Fruit fly (Drosophila melanogaster): ENCODE measurements around the gene CtBP.

The CtBP gene

dm6 chr3R:12982167-12982981 lies 29.1 kb upstream of the CtBP start:
- no peak for TF ChIP-seq pan (optimal IDR thresholded peaks at IDR 0.05)
- TF ChIP-seq CG8478 (optimal IDR thresholded peaks at IDR 0.05): peak; percentile 5

DNA sequence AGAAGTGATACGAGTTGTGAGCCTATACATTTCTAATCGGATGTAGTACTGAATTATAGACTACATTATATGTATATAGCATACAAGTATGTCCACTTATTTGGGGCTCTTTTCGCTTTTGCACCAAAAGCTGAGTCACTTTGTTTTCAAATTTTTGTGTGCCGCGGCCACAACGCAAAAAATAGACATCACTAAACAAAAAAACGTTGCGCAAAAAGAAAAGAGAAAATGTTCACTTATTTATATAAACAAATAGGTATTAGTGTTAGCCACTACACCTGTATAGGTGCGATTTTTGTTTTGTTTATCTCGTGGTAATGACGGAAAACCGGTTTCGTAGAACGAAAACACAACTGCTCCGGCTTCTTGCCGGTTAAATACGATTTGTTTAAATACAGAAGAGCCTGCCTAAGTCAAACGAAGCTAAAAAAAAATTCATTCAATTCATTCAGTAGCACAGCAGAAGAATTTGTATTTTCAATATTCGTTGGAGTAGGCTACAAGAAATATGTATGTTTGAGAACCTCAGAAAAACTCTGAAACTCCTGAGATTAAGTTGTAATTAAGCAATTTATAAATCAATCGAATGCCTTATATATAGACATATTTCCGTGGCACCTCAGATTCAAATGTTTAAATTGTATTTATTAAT lies 28.3 kb upstream of the CtBP start:
- no peak for TF ChIP-seq Dll (optimal IDR thresholded peaks at IDR 0.05)
- TF ChIP-seq pan (optimal IDR thresholded peaks at IDR 0.05): peak; percentile 14
- no peak for TF ChIP-seq CG8478 (optimal IDR thresholded peaks at IDR 0.05)
- no peak for TF ChIP-seq psq (optimal IDR thresholded peaks at IDR 0.05)

DNA sequence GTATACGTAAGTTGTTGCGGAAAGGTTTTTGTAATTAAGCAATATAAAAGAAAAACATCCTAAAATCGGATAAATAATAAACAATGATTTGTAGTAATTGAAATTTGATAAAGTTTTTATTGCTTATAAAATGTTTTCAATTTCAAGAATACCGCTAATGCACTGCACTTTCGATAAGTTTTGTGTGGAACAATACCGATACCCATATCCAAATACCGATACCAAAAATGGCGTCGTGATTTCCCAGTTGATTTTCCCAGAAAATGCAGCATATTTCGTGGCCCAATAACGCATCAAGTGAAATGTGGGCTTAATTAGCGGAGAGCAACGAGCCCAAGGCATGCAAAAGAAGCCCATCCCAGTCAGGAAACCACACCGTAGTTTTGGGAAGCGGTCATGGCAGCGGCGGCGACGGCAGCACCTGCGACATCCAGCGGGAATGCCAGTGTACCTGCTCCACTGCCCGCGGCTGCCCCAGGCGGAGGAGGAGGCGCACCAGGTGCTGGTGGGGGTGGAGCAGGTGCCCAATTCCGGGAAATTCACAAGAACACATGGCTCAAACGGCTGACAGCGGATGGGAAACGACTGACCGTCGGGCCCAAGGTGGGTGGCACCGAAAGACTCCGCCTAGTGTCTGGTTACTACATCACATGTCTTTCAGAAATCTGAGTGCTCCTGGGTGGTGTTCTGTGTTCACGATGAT lies 25.5 kb upstream of the CtBP start, which contains the start of gene CG31342:
Gene CG31342, plus strand, starts transcription at position 214 of the 703 bp plus-strand sequence.
- TF ChIP-seq usp (GFP tag; optimal IDR thresholded peaks at IDR 0.05) (no peak), psq (optimal IDR thresholded peaks at IDR 0.05) (no peak), Dll (optimal IDR thresholded peaks at IDR 0.05) (no peak), pan (optimal IDR thresholded peaks at IDR 0.05) (no peak), EcR (GFP tag; optimal IDR thresholded peaks at IDR 0.05) (no peak)

- TF ChIP-seq Dll (optimal IDR thresholded peaks at IDR 0.05): no peak
- TF ChIP-seq pan (optimal IDR thresholded peaks at IDR 0.05): no peak
- no peak for TF ChIP-seq EcR (GFP tag; optimal IDR thresholded peaks at IDR 0.05)
- TF ChIP-seq psq (optimal IDR thresholded peaks at IDR 0.05): no peak
- no peak for TF ChIP-seq CG8478 (optimal IDR thresholded peaks at IDR 0.05)
- TF ChIP-seq usp (GFP tag; optimal IDR thresholded peaks at IDR 0.05): no peak
Observed at dm6 chr3R:12988411-12988810, 23.0 kb upstream of the CtBP start, which contains the start of gene CG14383. Gene CG14383 (minus strand): TSS chr3R:12988511.

dm6 chr3R:12993018-12993417 lies 18.4 kb upstream of the CtBP start, which contains the start of gene yellow-f:
Gene yellow-f (minus strand): TSS chr3R:12993201.
- TF ChIP-seq CG8478 (optimal IDR thresholded peaks at IDR 0.05) (no peak), Dll (optimal IDR thresholded peaks at IDR 0.05) (no peak), pan (optimal IDR thresholded peaks at IDR 0.05) (no peak), EcR (GFP tag; optimal IDR thresholded peaks at IDR 0.05) (no peak), psq (optimal IDR thresholded peaks at IDR 0.05) (no peak), usp (GFP tag; optimal IDR thresholded peaks at IDR 0.05) (no peak)

DNA sequence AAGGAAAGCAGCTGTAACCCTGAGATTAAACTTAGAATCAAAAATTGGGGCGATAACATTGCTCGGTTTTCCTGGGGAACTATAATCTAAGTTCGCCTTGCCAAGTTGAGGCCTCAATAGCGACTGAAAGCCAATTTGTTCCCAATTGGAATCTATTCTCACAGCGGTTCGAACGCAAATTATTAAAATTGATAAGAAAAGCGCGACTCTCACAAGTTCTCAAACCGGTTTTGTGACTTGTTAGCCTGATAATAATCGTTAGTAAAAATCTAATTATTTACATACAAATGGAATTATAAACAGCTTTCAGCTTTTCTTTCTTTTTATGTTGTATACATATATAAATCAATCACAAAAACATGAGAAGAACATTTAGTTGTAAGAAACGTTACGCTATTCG lies 16.4 kb upstream of the CtBP start, which contains the start of gene yellow-f2:
Gene yellow-f2, minus strand, starts transcription at position 101 of the 400 bp plus-strand sequence.
- TF ChIP-seq psq (optimal IDR thresholded peaks at IDR 0.05) (no peak), EcR (GFP tag; optimal IDR thresholded peaks at IDR 0.05) (no peak), pan (optimal IDR thresholded peaks at IDR 0.05) (no peak), Dll (optimal IDR thresholded peaks at IDR 0.05) (no peak), CG8478 (optimal IDR thresholded peaks at IDR 0.05) (no peak), usp (GFP tag; optimal IDR thresholded peaks at IDR 0.05) (no peak)

- TF ChIP-seq psq (optimal IDR thresholded peaks at IDR 0.05) (no peak), pan (optimal IDR thresholded peaks at IDR 0.05) (no peak), usp (GFP tag; optimal IDR thresholded peaks at IDR 0.05) (no peak), Dll (optimal IDR thresholded peaks at IDR 0.05) (no peak), CG8478 (optimal IDR thresholded peaks at IDR 0.05) (no peak), EcR (GFP tag; optimal IDR thresholded peaks at IDR 0.05) (no peak)
Observed at dm6 chr3R:12995522-12995921, 15.9 kb upstream of the CtBP start, which contains the start of gene CG7488. Gene CG7488 (plus strand): TSS chr3R:12995620.

- TF ChIP-seq CG8478 (optimal IDR thresholded peaks at IDR 0.05): no peak
- TF ChIP-seq Dll (optimal IDR thresholded peaks at IDR 0.05): no peak
- no peak for TF ChIP-seq pan (optimal IDR thresholded peaks at IDR 0.05)
- no peak for TF ChIP-seq EcR (GFP tag; optimal IDR thresholded peaks at IDR 0.05)
- TF ChIP-seq psq (optimal IDR thresholded peaks at IDR 0.05): no peak
- TF ChIP-seq usp (GFP tag; optimal IDR thresholded peaks at IDR 0.05): no peak
Observed at dm6 chr3R:12997550-12998233, 13.8 kb upstream of the CtBP start, which contains the start of the genes CG17327, CG44194 and CG7518. Gene CG17327 (minus strand): TSS chr3R:12997726. Gene CG44194 (minus strand): TSS chr3R:12997726. Gene CG7518 (plus strand): TSS chr3R:12998089.

- TF ChIP-seq Dll (optimal IDR thresholded peaks at IDR 0.05) (no peak), EcR (GFP tag; optimal IDR thresholded peaks at IDR 0.05) (no peak), psq (optimal IDR thresholded peaks at IDR 0.05) (no peak), CG8478 (optimal IDR thresholded peaks at IDR 0.05) (no peak), pan (optimal IDR thresholded peaks at IDR 0.05) (no peak), usp (GFP tag; optimal IDR thresholded peaks at IDR 0.05) (no peak)
Observed at dm6 chr3R:12998234-12998591, 13.2 kb upstream of the CtBP start.

DNA sequence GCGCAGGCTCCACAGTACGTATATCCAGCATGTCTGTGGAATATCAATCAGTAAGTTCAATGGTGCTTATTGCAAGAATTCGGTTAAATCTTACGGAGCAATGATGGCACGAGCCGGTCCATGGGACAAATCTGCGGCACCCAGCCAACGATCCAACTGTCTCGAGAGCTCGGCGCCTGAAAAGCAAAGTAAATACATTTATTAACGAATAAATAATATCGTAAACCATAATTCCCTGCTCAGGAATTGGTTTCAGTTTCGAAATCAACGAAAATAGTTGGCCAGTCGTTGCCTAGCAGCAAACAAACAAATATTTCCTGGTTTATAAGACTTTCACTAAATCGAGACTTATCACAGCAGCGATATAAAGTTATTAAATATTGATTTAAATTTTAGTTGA lies 1.9 kb upstream of the CtBP start, which contains the start of gene CG11656:
Gene CG11656, plus strand, starts transcription at position 301 of the 400 bp plus-strand sequence.
- TF ChIP-seq EcR (GFP tag; optimal IDR thresholded peaks at IDR 0.05) (no peak), CG8478 (optimal IDR thresholded peaks at IDR 0.05) (no peak), pan (optimal IDR thresholded peaks at IDR 0.05) (no peak), psq (optimal IDR thresholded peaks at IDR 0.05) (no peak), usp (GFP tag; optimal IDR thresholded peaks at IDR 0.05) (no peak), Dll (optimal IDR thresholded peaks at IDR 0.05) (no peak)

All from whole organism.